Fruit fly (Drosophila melanogaster) whole organism, embryonic: ENCODE results near the gene M6.
A peak's percentile ranks its signal among the peaks of the same experiment; 100 is the strongest.

Experiments used
- Aef1 ChIP-seq: fragments of 200-800 bp; sonication (Bioruptor generic); IDR thresholded peaks from 3 replicates; pipeline ENCODE4 v1.3.6; 2022; ENCODE audit warnings: missing biosample characterization, missing genetic modification characterization
- B-H2 ChIP-seq: fragments of 200-800 bp; sonication (Bioruptor generic); optimal IDR thresholded peaks from 2 replicates; lab custom pipeline; 2018; ENCODE audit warnings: missing biosample characterization, mild to moderate bottlenecking, missing genetic modification characterization
- CG10209 ChIP-seq: fragments of 200-800 bp; sonication (Bioruptor generic); optimal IDR thresholded peaks from 3 replicates; lab custom pipeline; 2017; ENCODE audit warnings: missing biosample characterization, mild to moderate bottlenecking, missing genetic modification characterization, missing genetic modification reagents
- CG10979 ChIP-seq: fragments of 200-800 bp; sonication (Bioruptor generic); optimal IDR thresholded peaks from 2 replicates; lab custom pipeline; 2018; ENCODE audit warnings: missing biosample characterization, mild to moderate bottlenecking, missing genetic modification characterization, moderate library complexity
- CG13296 ChIP-seq: fragments of 200-800 bp; sonication (Bioruptor generic); optimal IDR thresholded peaks from 3 replicates; lab custom pipeline; 2018; ENCODE audit warnings: missing biosample characterization, mild to moderate bottlenecking, missing genetic modification characterization
- CG14014 ChIP-seq: fragments of 200-800 bp; sonication (Bioruptor generic); IDR thresholded peaks from 2 replicates; pipeline ENCODE4 v1.3.6; 2022; ENCODE audit warnings: missing biosample characterization, missing genetic modification characterization
- CG15514 ChIP-seq: fragments of 200-800 bp; sonication (Bioruptor generic); optimal IDR thresholded peaks from 3 replicates; lab custom pipeline; 2017; ENCODE audit warnings: missing biosample characterization, missing genetic modification characterization, mild to moderate bottlenecking, moderate library complexity, missing genetic modification reagents
- CG16779 ChIP-seq: fragments of 200-800 bp; sonication (Bioruptor generic); IDR thresholded peaks from 2 replicates; pipeline ENCODE4 v1.3.6; 2022; ENCODE audit warnings: missing biosample characterization, missing genetic modification characterization
- CG17361 ChIP-seq: fragments of 200-800 bp; sonication (Bioruptor generic); IDR thresholded peaks from 3 replicates; pipeline ENCODE4 v1.3.6; 2022; ENCODE audit warnings: missing biosample characterization, missing genetic modification characterization
- CG30403 ChIP-seq: fragments of 200-800 bp; sonication (Bioruptor generic); optimal IDR thresholded peaks from 3 replicates; lab custom pipeline; 2016; ENCODE audit warnings: missing biosample characterization, missing genetic modification characterization
- CG32532 ChIP-seq: fragments of 200-800 bp; sonication (Bioruptor generic); IDR thresholded peaks from 2 replicates; pipeline ENCODE4 v1.3.6; 2022; ENCODE audit warnings: missing biosample characterization, missing genetic modification characterization
- CG3407 ChIP-seq: fragments of 200-800 bp; sonication (Bioruptor generic); optimal IDR thresholded peaks from 2 replicates; lab custom pipeline; 2018; ENCODE audit warnings: missing biosample characterization, mild to moderate bottlenecking, missing genetic modification characterization
- CG3995 ChIP-seq: fragments of 200-800 bp; sonication (Bioruptor generic); optimal IDR thresholded peaks from 3 replicates; lab custom pipeline; 2016; ENCODE audit warnings: missing biosample characterization, missing genetic modification characterization
- CG5245 ChIP-seq: fragments of 200-800 bp; sonication (Bioruptor generic); optimal IDR thresholded peaks from 3 replicates; lab custom pipeline; 2016; ENCODE audit warnings: missing biosample characterization, missing genetic modification characterization
- CG5953 ChIP-seq: fragments of 200-800 bp; sonication (Bioruptor generic); IDR thresholded peaks from 2 replicates; pipeline ENCODE4 v1.3.6; 2022; ENCODE audit warnings: missing biosample characterization, missing genetic modification characterization
- CG6683 ChIP-seq: fragments of 200-800 bp; sonication (Bioruptor generic); optimal IDR thresholded peaks from 2 replicates; lab custom pipeline; 2017; ENCODE audit warnings: missing biosample characterization, mild to moderate bottlenecking, missing genetic modification characterization, missing genetic modification reagents
- CG9876 ChIP-seq: fragments of 200-800 bp; sonication (Bioruptor generic); optimal IDR thresholded peaks from 2 replicates; lab custom pipeline; 2016; ENCODE audit warnings: missing biosample characterization, missing genetic modification characterization
- Dip3 ChIP-seq: fragments of 200-800 bp; sonication (Bioruptor generic); optimal IDR thresholded peaks from 3 replicates; lab custom pipeline; 2016; ENCODE audit warnings: missing biosample characterization, missing genetic modification characterization
- Dll ChIP-seq: fragments of 200-800 bp; sonication (Bioruptor generic); IDR thresholded peaks from 4 replicates; pipeline ENCODE4 v1.3.6; 2022; ENCODE audit warnings: missing biosample characterization, missing genetic modification characterization; ENCODE audit not compliant: partially characterized antibody
- Eip74EF ChIP-seq, 2 experiments: fragments of 200-800 bp in 1 of 2; fragments of >200 bp in 1 of 2; sonication (Bioruptor generic) in 1 of 2; optimal IDR thresholded peaks; 2 replicates each; lab custom pipeline; 2017 to 2019; ENCODE audit warnings: missing biosample characterization in 2 of 2, missing genetic modification characterization in 2 of 2, mild to moderate bottlenecking in 1 of 2, moderate library complexity in 1 of 2
- Elba2 ChIP-seq: fragments of 200-800 bp; sonication (Bioruptor generic); optimal IDR thresholded peaks from 3 replicates; lab custom pipeline; 2016; ENCODE audit warnings: missing biosample characterization, missing genetic modification characterization
- Fer1 ChIP-seq: fragments of 200-800 bp; sonication (Bioruptor generic); optimal IDR thresholded peaks from 2 replicates; lab custom pipeline; 2017; ENCODE audit warnings: missing biosample characterization, mild to moderate bottlenecking, missing genetic modification characterization
- H15 ChIP-seq: fragments of 200-800 bp; sonication (Bioruptor generic); IDR thresholded peaks from 3 replicates; pipeline ENCODE4 v1.3.6; 2022; ENCODE audit warnings: missing biosample characterization, missing genetic modification characterization
- HLH54F ChIP-seq: fragments of 200-800 bp; sonication (Bioruptor generic); optimal IDR thresholded peaks from 3 replicates; lab custom pipeline; 2016; ENCODE audit warnings: missing biosample characterization, missing genetic modification characterization
- Hey ChIP-seq: fragments of 200-800 bp; sonication (Bioruptor generic); optimal IDR thresholded peaks from 3 replicates; lab custom pipeline; 2018; ENCODE audit warnings: missing biosample characterization, mild to moderate bottlenecking, missing genetic modification characterization
- MTF-1 ChIP-seq: fragments of 200-800 bp; sonication (Bioruptor generic); optimal IDR thresholded peaks from 2 replicates; lab custom pipeline; 2018; ENCODE audit warnings: missing biosample characterization, mild to moderate bottlenecking, missing genetic modification characterization, borderline replicate concordance
- Pdp1 ChIP-seq, 2 experiments: fragments of 200-800 bp; sonication (Bioruptor generic); optimal IDR thresholded peaks; 3 replicates each; lab custom pipeline; 2016; ENCODE audit warnings: missing biosample characterization in 2 of 2, missing genetic modification characterization in 2 of 2, mild to moderate bottlenecking in 1 of 2, moderate library complexity in 1 of 2
- Scr ChIP-seq: fragments of 200-800 bp; sonication (Bioruptor generic); IDR thresholded peaks from 2 replicates; pipeline ENCODE4 v1.3.6; 2022; ENCODE audit warnings: missing biosample characterization, missing genetic modification characterization; ENCODE audit not compliant: partially characterized antibody
- Sox100B ChIP-seq: fragments of 200-800 bp; sonication (Bioruptor generic); optimal IDR thresholded peaks from 3 replicates; lab custom pipeline; 2018; ENCODE audit warnings: missing biosample characterization, mild to moderate bottlenecking, missing genetic modification characterization
- YL-1 ChIP-seq: fragments of 200-800 bp; sonication (Bioruptor generic); optimal IDR thresholded peaks from 3 replicates; lab custom pipeline; 2017; ENCODE audit warnings: missing biosample characterization, mild to moderate bottlenecking, missing genetic modification characterization
- ash1 ChIP-seq: fragments of 200-800 bp; sonication (Bioruptor generic); optimal IDR thresholded peaks from 2 replicates; lab custom pipeline; 2018; ENCODE audit warnings: missing biosample characterization, mild to moderate bottlenecking, missing genetic modification characterization
- br ChIP-seq: fragments of >200 bp; optimal IDR thresholded peaks from 2 replicates; lab custom pipeline; 2017
- cg ChIP-seq: fragments of 200-800 bp; sonication (Bioruptor generic); optimal IDR thresholded peaks from 3 replicates; lab custom pipeline; 2019; ENCODE audit warnings: missing biosample characterization, mild to moderate bottlenecking, missing genetic modification characterization, moderate library complexity
- chif ChIP-seq, 2 experiments: fragments of 200-800 bp; sonication (Bioruptor generic); optimal IDR thresholded peaks; 3 replicates each; lab custom pipeline; 2016; ENCODE audit warnings: missing biosample characterization in 2 of 2, missing genetic modification characterization in 2 of 2
- croc ChIP-seq: fragments of 200-800 bp; sonication (Bioruptor generic); conservative IDR thresholded peaks from 3 replicates; pipeline ENCODE4 v1.3.6; 2022; ENCODE audit warnings: missing biosample characterization, missing genetic modification characterization
- dati ChIP-seq: fragments of 200-800 bp; sonication (Bioruptor generic); IDR thresholded peaks from 2 replicates; pipeline ENCODE4 v1.3.6; 2022; ENCODE audit warnings: missing biosample characterization, missing genetic modification characterization
- dmrt99B ChIP-seq: fragments of 200-800 bp; sonication (Bioruptor generic); optimal IDR thresholded peaks from 2 replicates; lab custom pipeline; 2018; ENCODE audit warnings: missing biosample characterization, mild to moderate bottlenecking, missing genetic modification characterization, moderate library complexity
- emc ChIP-seq: fragments of 200-800 bp; sonication (Bioruptor generic); optimal IDR thresholded peaks from 2 replicates; lab custom pipeline; 2016; ENCODE audit warnings: missing biosample characterization, missing genetic modification characterization
- fd64A ChIP-seq: fragments of 200-800 bp; sonication (Bioruptor generic); optimal IDR thresholded peaks from 3 replicates; lab custom pipeline; 2018; ENCODE audit warnings: missing biosample characterization, mild to moderate bottlenecking, missing genetic modification characterization
- gcm2 ChIP-seq: fragments of 200-800 bp; sonication (Bioruptor generic); optimal IDR thresholded peaks from 2 replicates; lab custom pipeline; 2016; ENCODE audit warnings: missing biosample characterization, missing genetic modification characterization
- h ChIP-seq: fragments of >200 bp; optimal IDR thresholded peaks from 2 replicates; lab custom pipeline; 2017
- hbn ChIP-seq: fragments of 200-800 bp; sonication (Bioruptor generic); IDR thresholded peaks from 2 replicates; pipeline ENCODE4 v1.3.6; 2022; ENCODE audit warnings: missing biosample characterization, missing genetic modification characterization; ENCODE audit not compliant: partially characterized antibody
- phol ChIP-seq: fragments of 200-800 bp; sonication (Bioruptor generic); optimal IDR thresholded peaks from 3 replicates; lab custom pipeline; 2018; ENCODE audit warnings: missing biosample characterization, mild to moderate bottlenecking, missing genetic modification characterization, moderate library complexity
- sim ChIP-seq: fragments of 200-800 bp; sonication (Bioruptor generic); IDR thresholded peaks from 2 replicates; pipeline ENCODE4 v1.3.6; 2022; ENCODE audit warnings: missing biosample characterization, missing genetic modification characterization
- slbo ChIP-seq: fragments of 200-800 bp; sonication (Bioruptor generic); IDR thresholded peaks from 2 replicates; pipeline ENCODE4 v1.3.6; 2022; ENCODE audit warnings: missing biosample characterization, missing genetic modification characterization
- slou ChIP-seq: fragments of 200-800 bp; sonication (Bioruptor generic); optimal IDR thresholded peaks from 3 replicates; lab custom pipeline; 2016; ENCODE audit warnings: missing biosample characterization, missing genetic modification characterization
- sqz ChIP-seq: fragments of 200-800 bp; sonication (Bioruptor generic); optimal IDR thresholded peaks from 3 replicates; lab custom pipeline; 2018; ENCODE audit warnings: missing biosample characterization, mild to moderate bottlenecking, missing genetic modification characterization
- trh ChIP-seq: fragments of 200-800 bp; sonication (Bioruptor generic); optimal IDR thresholded peaks from 2 replicates; lab custom pipeline; 2016; ENCODE audit warnings: missing biosample characterization, missing genetic modification characterization
- twi ChIP-seq: fragments of 200-800 bp; optimal IDR thresholded peaks from 2 replicates; lab custom pipeline; 2019; ENCODE audit warnings: missing biosample characterization, mild to moderate bottlenecking, missing genetic modification characterization, moderate library complexity
- zen ChIP-seq: fragments of 200-800 bp; sonication (Bioruptor generic); optimal IDR thresholded peaks from 3 replicates; lab custom pipeline; 2018; ENCODE audit warnings: missing biosample characterization, mild to moderate bottlenecking, missing genetic modification characterization, moderate library complexity

The M6 gene

dm6 chr3L:21507354-21507928, at the start of gene M6, which contains the start of gene Glg1 (continued):
- TF ChIP-seq cg (GFP tag; lab: Kevin White, UChicago) (no peak), CG10209 (GFP tag; lab: Kevin White, UChicago) (peak; percentile 55), CG3995 (GFP tag; lab: Kevin White, UChicago) (peak; percentile 80), croc (0 out of 3 replicates have a peak, but pooled peaks have one; percentile 16), Dip3 (GFP tag; lab: Kevin White, UChicago) (peak; percentile 63), CG13296 (peak; percentile 43), fd64A (GFP tag; lab: Kevin White, UChicago) (no peak), sqz (GFP tag; lab: Kevin White, UChicago) (no peak), slbo (GFP tag; lab: Robert Waterston, UW) (peak; percentile 85), gcm2 (GFP tag; lab: Kevin White, UChicago) (peak; percentile 13), Dll (GFP tag; lab: Robert Waterston, UW) (peak; percentile 96), CG5953 (GFP tag; lab: Robert Waterston, UW) (no peak), CG15514 (GFP tag; lab: Kevin White, UChicago) (peak; percentile 72), CG14014 (GFP tag; lab: Robert Waterston, UW) (peak; percentile 49; the same call in 1 of the 2 replicates), HLH54F (GFP tag; lab: Kevin White, UChicago) (peak; percentile 76), MTF-1 (GFP tag; lab: Kevin White, UChicago) (no peak), H15 (GFP tag; lab: Robert Waterston, UW) (peak; percentile 29; the same call in 1 of the 3 replicates), trh (GFP tag; lab: Kevin White, UChicago) (peak; percentile 23), CG17361 (GFP tag; lab: Robert Waterston, UW) (peak; percentile 84), CG5245 (no peak), CG9876 (peak; percentile 0), Elba2 (peak; percentile 51), Fer1 (peak; percentile 73), chif (GFP tag; optimal IDR thresholded peaks at IDR 0.05; lab: Kevin White, UChicago) (peak; percentile 4 to 54), CG30403 (GFP tag; lab: Kevin White, UChicago) (peak; percentile 82), dati (GFP tag; lab: Robert Waterston, UW) (no peak), CG32532 (GFP tag; lab: Robert Waterston, UW) (peak; percentile 65), Eip74EF (GFP tag; optimal IDR thresholded peaks at IDR 0.05; lab: Kevin White, UChicago) (no peak), h (lab: Kevin White, UChicago) (no peak), Pdp1 (GFP tag; optimal IDR thresholded peaks at IDR 0.05; lab: Kevin White, UChicago) (peak; percentile 51 to 64), hbn (GFP tag; lab: Robert Waterston, UW) (peak; percentile 88), phol (tag; lab: Kevin White, UChicago) (peak; percentile 95), CG10979 (tag; lab: Kevin White, UChicago) (peak; percentile 57), CG3407 (GFP tag; lab: Kevin White, UChicago) (no peak), br (lab: Kevin White, UChicago) (no peak), Scr (GFP tag; lab: Robert Waterston, UW) (peak; percentile 96), Hey (tag; lab: Kevin White, UChicago) (no peak), sim (no peak), emc (GFP tag; lab: Kevin White, UChicago) (peak; percentile 3), CG6683 (GFP tag; lab: Kevin White, UChicago) (peak; percentile 8), YL-1 (GFP tag; lab: Kevin White, UChicago) (peak; percentile 78), ash1 (GFP tag; lab: Kevin White, UChicago) (no peak), twi (tag; lab: Kevin White, UChicago) (peak; percentile 40), B-H2 (GFP tag; lab: Kevin White, UChicago) (peak; percentile 51), Sox100B (GFP tag; lab: Kevin White, UChicago) (peak; percentile 42), dmrt99B (tag; lab: Kevin White, UChicago) (peak; percentile 55), slou (peak; percentile 27), CG16779 (GFP tag; lab: Robert Waterston, UW) (no peak), zen (tag; lab: Kevin White, UChicago) (peak; percentile 72), Aef1 (peak; percentile 19; the same call in 1 of the 3 replicates)
